Fruit fly (Drosophila melanogaster): Measurements from ENCODE around the gene TTLL1A.

DNA sequence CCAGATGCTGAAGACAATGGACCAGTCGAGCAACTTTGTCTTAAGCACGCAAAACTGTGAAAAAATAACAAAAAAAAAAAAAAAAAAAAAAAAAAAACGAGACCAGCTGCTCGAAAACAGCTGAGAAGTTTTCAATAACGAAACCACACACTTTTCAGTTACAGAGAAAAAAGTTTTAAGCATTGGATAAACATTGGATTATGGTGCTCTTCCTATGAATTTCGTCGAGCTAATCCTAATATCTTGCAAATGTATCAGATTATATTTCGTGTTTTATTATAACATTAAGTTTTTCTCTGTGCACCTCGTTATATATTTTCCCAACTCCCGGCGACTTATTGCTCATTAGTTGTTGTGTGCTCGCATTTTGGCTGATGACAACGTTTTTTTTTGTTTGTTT is 25.9 kb downstream of the TTLL1A start:
- TF ChIP-seq CG6276 (GFP tag; optimal IDR thresholded peaks at IDR 0.05) (peak; percentile 22), CG31627 (GFP tag; optimal IDR thresholded peaks at IDR 0.05) (peak; percentile 15), CG11294 (GFP tag; IDR thresholded peaks at IDR 0.05) (0 out of 2 replicates have a peak, but pooled peaks have one; percentile 16), CG3919 (GFP tag; optimal IDR thresholded peaks at IDR 0.05) (peak; percentile 22), Hr38 (GFP tag; optimal IDR thresholded peaks at IDR 0.05) (no peak), CG3032 (tag; optimal IDR thresholded peaks at IDR 0.05) (no peak), CG11902 (GFP tag; optimal IDR thresholded peaks at IDR 0.05) (no peak), Blimp-1 (GFP tag; optimal IDR thresholded peaks at IDR 0.05) (no peak), CG16779 (tag; optimal IDR thresholded peaks at IDR 0.05) (no peak), CG6854 (GFP tag; optimal IDR thresholded peaks at IDR 0.05) (no peak)

Data from whole organism, prepupa.